Worm (Caenorhabditis elegans): ENCODE measurements around the gene frpr-7.

The frpr-7 gene

DNA sequence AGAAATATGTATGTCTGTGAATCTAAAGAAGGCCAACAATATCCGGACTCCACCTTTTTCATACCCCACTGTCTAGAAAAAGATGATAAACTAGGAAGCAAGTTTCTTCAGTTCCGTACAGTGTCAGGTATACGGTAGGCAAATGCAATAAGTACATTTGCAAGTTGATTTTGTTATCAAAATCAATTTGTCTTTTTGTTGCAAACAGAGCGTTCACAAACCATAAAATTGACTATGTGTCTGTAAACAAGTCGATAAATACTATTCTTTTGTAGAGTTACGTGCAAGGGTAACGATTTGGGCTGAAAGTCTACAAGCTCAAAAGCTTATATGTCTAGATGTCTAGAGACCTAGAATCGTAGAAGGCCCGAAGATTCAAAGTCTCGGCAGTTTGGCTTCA, 46.0 kb upstream of the frpr-7 start:
- TF ChIP-seq rnt-1 (tag; optimal IDR thresholded peaks at IDR 0.05) (no peak), eyg-1 (tag; optimal IDR thresholded peaks at IDR 0.05) (no peak), unc-55 (GFP tag; optimal IDR thresholded peaks at IDR 0.05) (no peak), ceh-6 (GFP tag; optimal IDR thresholded peaks at IDR 0.05) (no peak), syd-9 (tag; optimal IDR thresholded peaks at IDR 0.05) (no peak), fkh-6 (tag; optimal IDR thresholded peaks at IDR 0.05) (no peak)

ce11 chrX:17625245-17625644, 45.6 kb upstream of the frpr-7 start:
- no peak for TF ChIP-seq odd-2 (tag; optimal IDR thresholded peaks at IDR 0.05)
- TF ChIP-seq ceh-31 (tag; optimal IDR thresholded peaks at IDR 0.05) = no peak
- no peak for TF ChIP-seq ceh-30 (tag; optimal IDR thresholded peaks at IDR 0.05)
- no peak for TF ChIP-seq ceh-19 (GFP tag; optimal IDR thresholded peaks at IDR 0.05)
- TF ChIP-seq ceh-9 (tag; optimal IDR thresholded peaks at IDR 0.05) = no peak
- TF ChIP-seq tbx-7 (tag; optimal IDR thresholded peaks at IDR 0.05) = no peak
- no peak for TF ChIP-seq che-1 (tag; optimal IDR thresholded peaks at IDR 0.05)
- TF ChIP-seq ceh-22 (tag; optimal IDR thresholded peaks at IDR 0.05) = no peak
- no peak for TF ChIP-seq ttx-3 (tag; optimal IDR thresholded peaks at IDR 0.05)
- no peak for TF ChIP-seq K09A11.1 (tag; optimal IDR thresholded peaks at IDR 0.05; ENCODE audit: insufficient read depth)

- TF ChIP-seq npax-4 (tag; optimal IDR thresholded peaks at IDR 0.05) = no peak
- TF ChIP-seq ceh-6 (GFP tag; optimal IDR thresholded peaks at IDR 0.05) = no peak
- no peak for TF ChIP-seq fkh-10 (GFP tag; optimal IDR thresholded peaks at IDR 0.05)
- no peak for TF ChIP-seq pqm-1 (tag; optimal IDR thresholded peaks at IDR 0.05)
- TF ChIP-seq che-1 (tag; optimal IDR thresholded peaks at IDR 0.05) = no peak
- TF ChIP-seq ceh-34 (tag; optimal IDR thresholded peaks at IDR 0.05) = no peak
- TF ChIP-seq unc-3 (GFP tag; conservative IDR thresholded peaks at IDR 0.05) = no peak
- no peak for TF ChIP-seq unc-3 (tag; optimal IDR thresholded peaks at IDR 0.05)
- TF ChIP-seq gmeb-2 (tag; optimal IDR thresholded peaks at IDR 0.05) = no peak
- TF ChIP-seq nfya-1 (tag; optimal IDR thresholded peaks at IDR 0.05) = no peak
- TF ChIP-seq ttx-3 (tag; optimal IDR thresholded peaks at IDR 0.05) = no peak
- TF ChIP-seq T23F11.4 (GFP tag; optimal IDR thresholded peaks at IDR 0.05) = no peak
- no peak for TF ChIP-seq hlh-8 (tag; optimal IDR thresholded peaks at IDR 0.05)
- no peak for TF ChIP-seq lim-6 (tag; optimal IDR thresholded peaks at IDR 0.05)
- TF ChIP-seq rnt-1 (tag; optimal IDR thresholded peaks at IDR 0.05) = no peak
- TF ChIP-seq ceh-24 (tag; optimal IDR thresholded peaks at IDR 0.05) = no peak
- TF ChIP-seq unc-86 (tag; optimal IDR thresholded peaks at IDR 0.05) = no peak
- no peak for TF ChIP-seq odd-2 (tag; optimal IDR thresholded peaks at IDR 0.05)
- no peak for TF ChIP-seq dve-1 (tag; optimal IDR thresholded peaks at IDR 0.05)
Measured at ce11 chrX:17614245-17614644, 34.6 kb upstream of the frpr-7 start, which contains the start of gene ncs-7. Gene ncs-7, plus strand, starts transcription at chrX:17614545.

DNA sequence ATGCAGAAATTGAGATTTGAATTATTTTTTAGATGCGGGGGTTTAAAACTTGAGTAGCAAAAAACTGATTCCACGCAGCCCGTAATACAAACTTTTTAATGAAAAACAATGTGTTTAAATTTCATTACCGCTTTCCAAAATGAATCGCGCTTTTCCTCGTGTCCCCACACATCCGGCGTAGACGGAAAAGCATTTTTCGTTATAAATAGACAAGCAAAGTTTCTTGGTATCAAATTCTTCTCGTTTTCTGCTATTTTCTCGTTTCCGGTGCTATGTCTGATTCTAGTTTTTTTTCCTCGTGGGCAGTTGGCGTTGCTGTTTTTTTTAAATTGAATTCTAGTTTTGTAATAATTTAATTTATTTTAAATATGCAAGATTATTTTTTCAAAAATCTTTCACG, 33.3 kb upstream of the frpr-7 start:
- TF ChIP-seq lim-6 (tag; optimal IDR thresholded peaks at IDR 0.05) (no peak), hlh-6 (tag; optimal IDR thresholded peaks at IDR 0.05) (no peak), sox-2 (GFP tag; IDR thresholded peaks at IDR 0.05) (no peak), hlh-13 (GFP tag; optimal IDR thresholded peaks at IDR 0.05) (no peak), hlh-8 (tag; optimal IDR thresholded peaks at IDR 0.05) (no peak), ref-2 (tag; optimal IDR thresholded peaks at IDR 0.05) (no peak), dmd-4 (tag; optimal IDR thresholded peaks at IDR 0.05; ENCODE audit: borderline replicate concordance) (no peak), pax-1 (tag; optimal IDR thresholded peaks at IDR 0.05) (no peak), ahr-1 (tag; optimal IDR thresholded peaks at IDR 0.05) (no peak), ceh-2 (tag; optimal IDR thresholded peaks at IDR 0.05) (no peak), K02D7.2 (tag; optimal IDR thresholded peaks at IDR 0.05) (no peak), sox-4 (tag; optimal IDR thresholded peaks at IDR 0.05) (no peak), pqm-1 (tag; optimal IDR thresholded peaks at IDR 0.05) (no peak), elt-4 (tag; optimal IDR thresholded peaks at IDR 0.05) (no peak), tbx-2 (tag; optimal IDR thresholded peaks at IDR 0.05) (no peak), syd-9 (tag; optimal IDR thresholded peaks at IDR 0.05) (no peak)

Data from whole organism, late embryonic.